Worm (Caenorhabditis elegans) whole organism, late embryonic: ENCODE measurements around the gene vha-11.

Experiments used
- C08G9.2 ChIP-seq: sonication (generic microtip); optimal IDR thresholded peaks from 2 replicates; lab custom pipeline; 2016; ENCODE audit warnings: mild to moderate bottlenecking, missing genetic modification characterization, moderate library complexity, missing compliant biosample characterization
- C38D4.7 ChIP-seq: fragments of 200-800 bp; sonication (Bioruptor generic); optimal IDR thresholded peaks from 2 replicates; lab custom pipeline; 2018; ENCODE audit warnings: mild to moderate bottlenecking, missing genetic modification characterization, moderate library complexity, missing compliant biosample characterization
- ama-1 ChIP-seq: fragments of 150-350 bp; optimal IDR thresholded peaks from 2 replicates; lab custom pipeline; 2014
- ceh-14 ChIP-seq: sonication (generic microtip); optimal IDR thresholded peaks from 2 replicates; lab custom pipeline; 2016; ENCODE audit warnings: missing genotype, missing genetic modification characterization, missing compliant biosample characterization
- ceh-22 ChIP-seq: sonication (generic microtip); optimal IDR thresholded peaks from 2 replicates; lab custom pipeline; 2017; ENCODE audit warnings: missing biosample characterization, missing genetic modification characterization
- ceh-24 ChIP-seq: sonication (generic microtip); optimal IDR thresholded peaks from 2 replicates; lab custom pipeline; 2016; ENCODE audit warnings: mild to moderate bottlenecking, missing genetic modification characterization, missing compliant biosample characterization
- ceh-30 ChIP-seq: fragments of 150-350 bp; optimal IDR thresholded peaks from 2 replicates; lab custom pipeline; 2014; ENCODE audit warnings: missing biosample characterization, missing genetic modification characterization
- ceh-31 ChIP-seq: sonication (generic microtip); optimal IDR thresholded peaks from 2 replicates; lab custom pipeline; 2016; ENCODE audit warnings: missing genetic modification characterization, missing compliant biosample characterization
- ceh-34 ChIP-seq: sonication (generic microtip); optimal IDR thresholded peaks from 2 replicates; lab custom pipeline; 2016; ENCODE audit warnings: mild to moderate bottlenecking, missing genetic modification characterization, missing compliant biosample characterization
- ceh-48 ChIP-seq: sonication (generic microtip); optimal IDR thresholded peaks from 2 replicates; lab custom pipeline; 2016; ENCODE audit warnings: missing genetic modification characterization, inconsistent platforms, missing compliant biosample characterization
- ceh-6 ChIP-seq: fragments of 200-800 bp; sonication (Bioruptor generic); optimal IDR thresholded peaks from 2 replicates; lab custom pipeline; 2018; ENCODE audit warnings: mild to moderate bottlenecking, missing genetic modification characterization, missing compliant biosample characterization
- che-1 ChIP-seq: sonication (generic microtip); optimal IDR thresholded peaks from 2 replicates; lab custom pipeline; 2016; ENCODE audit warnings: mild to moderate bottlenecking, missing genetic modification characterization, missing compliant biosample characterization
- elt-2 ChIP-seq: sonication (generic microtip); optimal IDR thresholded peaks from 2 replicates; lab custom pipeline; 2016; ENCODE audit warnings: missing genetic modification reagents, missing genetic modification characterization, missing compliant biosample characterization
- ets-4 ChIP-seq: sonication (generic microtip); optimal IDR thresholded peaks from 2 replicates; lab custom pipeline; 2016; ENCODE audit warnings: missing genetic modification characterization, missing compliant biosample characterization
- fax-1 ChIP-seq: sonication (generic microtip); optimal IDR thresholded peaks from 2 replicates; lab custom pipeline; 2016; ENCODE audit warnings: missing genotype, missing genetic modification characterization, missing compliant biosample characterization
- gmeb-2 ChIP-seq: sonication (generic microtip); optimal IDR thresholded peaks from 2 replicates; lab custom pipeline; 2016; ENCODE audit warnings: missing genetic modification characterization, inconsistent platforms, missing compliant biosample characterization
- hlh-30 ChIP-seq: sonication (generic microtip); optimal IDR thresholded peaks from 2 replicates; lab custom pipeline; 2017; ENCODE audit warnings: antibody characterized with exemption, missing genetic modification characterization, missing compliant biosample characterization; ENCODE audit not compliant: insufficient read depth
- hlh-6 ChIP-seq: sonication (generic microtip); optimal IDR thresholded peaks from 2 replicates; lab custom pipeline; 2016; ENCODE audit warnings: missing genotype, missing genetic modification characterization, missing compliant biosample characterization
- lin-11 ChIP-seq: fragments of 200-800 bp; sonication (Bioruptor generic); optimal IDR thresholded peaks from 2 replicates; lab custom pipeline; 2018; ENCODE audit warnings: mild to moderate bottlenecking, missing genetic modification characterization, missing compliant biosample characterization
- madf-2 ChIP-seq: sonication (generic microtip); optimal IDR thresholded peaks from 2 replicates; lab custom pipeline; 2017; ENCODE audit warnings: missing genetic modification characterization, missing compliant biosample characterization
- mec-3 ChIP-seq: sonication (generic microtip); optimal IDR thresholded peaks from 2 replicates; lab custom pipeline; 2016; ENCODE audit warnings: borderline replicate concordance, missing genetic modification characterization, missing compliant biosample characterization
- nfya-1 ChIP-seq: sonication (generic microtip); optimal IDR thresholded peaks from 2 replicates; lab custom pipeline; 2017; ENCODE audit warnings: missing genetic modification characterization, mild to moderate bottlenecking, missing compliant biosample characterization, antibody characterized with exemption, moderate library complexity
- nhr-232 ChIP-seq: sonication (generic microtip); optimal IDR thresholded peaks from 2 replicates; lab custom pipeline; 2016; ENCODE audit warnings: missing genetic modification characterization, missing compliant biosample characterization
- npax-4 ChIP-seq: sonication (generic microtip); optimal IDR thresholded peaks from 2 replicates; lab custom pipeline; 2016; ENCODE audit warnings: missing genetic modification characterization, missing compliant biosample characterization
- pag-3 ChIP-seq: sonication (generic microtip); optimal IDR thresholded peaks from 2 replicates; lab custom pipeline; 2016; ENCODE audit warnings: missing compliant biosample characterization, missing genetic modification characterization, borderline replicate concordance
- pat-9 ChIP-seq: fragments of 200-800 bp; sonication (Bioruptor generic); optimal IDR thresholded peaks from 2 replicates; lab custom pipeline; 2018; ENCODE audit warnings: mild to moderate bottlenecking, missing genetic modification characterization, moderate library complexity, missing compliant biosample characterization
- pax-1 ChIP-seq: fragments of 150-350 bp; optimal IDR thresholded peaks from 2 replicates; lab custom pipeline; 2014; ENCODE audit warnings: missing biosample characterization, missing genetic modification characterization
- pqm-1 ChIP-seq: sonication (generic microtip); optimal IDR thresholded peaks from 2 replicates; lab custom pipeline; 2016; ENCODE audit warnings: missing genetic modification characterization, missing compliant biosample characterization
- pros-1 ChIP-seq: fragments of 150-350 bp; optimal IDR thresholded peaks from 2 replicates; lab custom pipeline; 2014; ENCODE audit warnings: missing biosample characterization, missing genetic modification reagents, missing genetic modification characterization
- ref-2 ChIP-seq: sonication (generic microtip); optimal IDR thresholded peaks from 2 replicates; lab custom pipeline; 2016; ENCODE audit warnings: missing genetic modification characterization, missing compliant biosample characterization
- rnt-1 ChIP-seq: sonication (generic microtip); optimal IDR thresholded peaks from 2 replicates; lab custom pipeline; 2016; ENCODE audit warnings: missing genetic modification characterization, missing compliant biosample characterization
- sox-2 ChIP-seq: fragments of 200-800 bp; sonication (Bioruptor generic); IDR thresholded peaks from 2 replicates; pipeline ENCODE4 v1.3.6; 2022; ENCODE audit warnings: missing genetic modification reagents, missing genetic modification characterization, missing compliant biosample characterization
- tbx-2 ChIP-seq: sonication (generic microtip); optimal IDR thresholded peaks from 2 replicates; lab custom pipeline; 2016; ENCODE audit warnings: missing genetic modification characterization, missing compliant biosample characterization
- unc-3 ChIP-seq, 2 experiments: fragments of 200-800 bp in 1 of 2; sonication (Bioruptor generic) in 1 of 2; sonication (generic microtip) in 1 of 2; conservative IDR thresholded peaks in 1 of 2; optimal IDR thresholded peaks in 1 of 2; 2 replicates each; pipeline versions ENCODE4 v1.3.6 to Lab custom; 2016 to 2022; ENCODE audit warnings: missing compliant biosample characterization in 2 of 2, missing genetic modification characterization in 2 of 2, missing genetic modification reagents in 1 of 2
- unc-42 ChIP-seq: sonication (generic microtip); optimal IDR thresholded peaks from 2 replicates; lab custom pipeline; 2016; ENCODE audit warnings: missing genotype, missing genetic modification characterization, missing compliant biosample characterization
- unc-55 ChIP-seq: sonication (generic microtip); optimal IDR thresholded peaks from 2 replicates; lab custom pipeline; 2017; ENCODE audit warnings: missing biosample characterization, missing genetic modification reagents, missing genetic modification characterization
- zip-5 ChIP-seq: sonication (generic microtip); optimal IDR thresholded peaks from 2 replicates; lab custom pipeline; 2016; ENCODE audit warnings: missing genetic modification characterization, missing compliant biosample characterization

Gene vha-11

DNA sequence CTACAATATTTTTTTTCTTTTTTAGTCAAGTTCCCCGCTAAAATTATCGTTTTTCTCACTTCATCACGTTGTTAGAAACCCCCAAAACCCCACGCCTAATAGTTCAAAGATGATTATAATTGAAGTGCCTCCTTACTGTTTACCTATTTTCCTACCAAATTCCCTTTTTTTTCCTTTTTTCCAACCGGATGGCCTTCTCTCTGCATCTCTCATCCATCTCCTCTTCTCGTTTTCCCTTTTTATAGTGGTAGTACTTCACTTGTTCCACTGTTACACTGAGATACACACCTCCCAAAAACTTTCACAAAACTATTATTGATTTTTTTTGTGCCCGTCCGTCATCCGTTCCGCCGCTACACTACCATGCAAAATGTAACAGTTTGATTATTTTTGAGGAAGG is 8.6 kb upstream of the vha-11 start, which contains the start of gene nsy-4 (continued):
- no peak for TF ChIP-seq ceh-6 (GFP tag; lab: Kevin White, UChicago)
- no peak for TF ChIP-seq npax-4
- TF ChIP-seq gmeb-2 (tag; lab: Kevin White, UChicago): no peak

DNA sequence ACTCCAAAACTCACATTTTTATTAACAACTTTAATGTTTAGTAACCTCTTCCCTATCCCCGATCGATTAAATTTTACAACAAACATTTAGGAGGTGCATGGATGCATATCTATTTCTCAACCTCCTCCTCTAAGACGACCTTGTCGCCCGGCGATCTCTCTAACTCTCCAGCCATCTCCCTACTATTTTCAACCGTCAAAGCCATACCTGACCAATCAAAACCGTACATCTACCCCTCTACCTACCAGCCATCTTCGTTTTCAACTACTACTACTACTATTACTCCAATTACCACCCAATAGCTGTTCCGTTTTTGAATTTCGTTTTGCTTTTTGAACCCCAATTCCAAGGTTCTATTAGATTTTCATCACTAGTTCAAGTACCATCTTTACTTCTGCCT is 7.2 kb upstream of the vha-11 start:
- TF ChIP-seq nfya-1 (tag; lab: Kevin White, UChicago) (peak; percentile 24), nhr-232 (no peak), madf-2 (no peak)
- TF ChIP-seq, all 69 proteins: peak for 1

ce11 chrIV:2320009-2320408 is 5.6 kb upstream of the vha-11 start:
- TF ChIP-seq sox-2 (GFP tag; lab: Robert Waterston, UW): no peak
- TF ChIP-seq ceh-24 (tag; lab: Kevin White, UChicago): no peak
- no peak for TF ChIP-seq C38D4.7 (GFP tag; lab: Kevin White, UChicago)
- no peak for TF ChIP-seq ets-4 (tag; lab: Kevin White, UChicago)
- TF ChIP-seq hlh-6 (tag; lab: Kevin White, UChicago): no peak
- TF ChIP-seq pax-1 (tag; lab: Kevin White, UChicago): no peak
- TF ChIP-seq ceh-6 (GFP tag; lab: Kevin White, UChicago): no peak
- no peak for TF ChIP-seq unc-42
- TF ChIP-seq lin-11: no peak
- TF ChIP-seq fax-1 (tag; lab: Kevin White, UChicago): no peak
- TF ChIP-seq C08G9.2 (tag; lab: Kevin White, UChicago): no peak
- no peak for TF ChIP-seq pat-9 (tag; lab: Kevin White, UChicago)
- no peak for TF ChIP-seq ceh-14 (tag; lab: Kevin White, UChicago)
- TF ChIP-seq zip-5 (tag; lab: Kevin White, UChicago): no peak
- TF ChIP-seq pros-1 (tag; lab: Kevin White, UChicago): no peak
- TF ChIP-seq unc-3 (GFP tag; conservative IDR thresholded peaks at IDR 0.05; lab: Robert Waterston, UW): no peak
- TF ChIP-seq unc-3 (tag; optimal IDR thresholded peaks at IDR 0.05; lab: Kevin White, UChicago): no peak
- TF ChIP-seq mec-3 (tag; lab: Kevin White, UChicago): no peak

DNA sequence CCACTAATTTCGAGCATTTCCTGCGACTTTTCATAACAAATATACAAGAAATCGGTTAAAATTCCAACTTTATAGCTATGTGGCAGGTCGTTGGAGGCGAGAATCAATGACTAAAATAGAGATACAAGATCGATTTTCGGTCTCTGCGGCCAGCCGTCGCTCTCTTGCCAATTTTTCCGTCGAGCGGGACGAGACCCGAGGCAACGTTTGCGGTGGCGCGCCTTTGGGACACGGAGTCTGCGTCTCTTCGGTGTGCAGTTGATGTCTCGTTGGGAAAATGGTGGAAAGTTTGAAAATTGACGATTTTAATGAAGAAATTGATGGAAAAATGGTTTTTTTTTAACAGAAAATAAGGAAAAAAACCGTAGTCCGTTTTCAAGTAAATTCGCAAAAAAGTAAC is 2.4 kb upstream of the vha-11 start:
- TF ChIP-seq pqm-1 (tag; lab: Kevin White, UChicago): no peak
- peak; percentile 2 for TF ChIP-seq ceh-31 (tag; lab: Kevin White, UChicago)
- TF ChIP-seq ceh-22 (tag; lab: Kevin White, UChicago): no peak
- peak; percentile 66 for TF ChIP-seq ceh-48
- no peak for TF ChIP-seq che-1
- peak; percentile 46 for TF ChIP-seq rnt-1
- no peak for TF ChIP-seq mec-3 (tag; lab: Kevin White, UChicago)
- TF ChIP-seq unc-55 (GFP tag; lab: Kevin White, UChicago): no peak
- peak; percentile 25 for TF ChIP-seq nfya-1 (tag; lab: Kevin White, UChicago)
- no peak for TF ChIP-seq pag-3
- TF ChIP-seq tbx-2: peak; percentile 26
- no peak for TF ChIP-seq ceh-30 (tag; lab: Kevin White, UChicago)
- TF ChIP-seq, all 69 proteins: peak for 5

DNA sequence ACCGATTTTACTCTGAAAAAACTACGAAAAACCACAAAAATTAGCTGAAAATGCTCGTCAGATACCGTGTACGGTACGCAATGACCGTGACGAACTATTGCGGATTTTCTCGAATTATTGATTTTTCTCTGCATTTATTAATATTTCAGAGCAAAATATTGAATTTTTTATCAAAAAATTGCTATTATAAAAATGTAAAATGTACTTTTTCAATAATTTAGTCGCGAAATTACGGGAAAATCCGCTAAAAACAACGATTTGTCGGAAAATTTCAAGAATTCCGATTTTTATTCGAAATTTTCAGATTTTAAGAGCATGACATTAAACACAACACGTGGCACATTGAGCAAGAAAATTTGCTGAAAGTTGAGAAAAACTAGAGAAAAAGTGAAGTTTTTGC is 1.9 kb upstream of the vha-11 start, which contains the start of gene Y38F2AL.12:
Gene Y38F2AL.12, plus strand, starts transcription at position 301 of the 400 bp plus-strand sequence.
- no peak for TF ChIP-seq pat-9 (tag; lab: Kevin White, UChicago)
- no peak for TF ChIP-seq ceh-34 (tag; lab: Kevin White, UChicago)
- no peak for TF ChIP-seq ceh-24 (tag; lab: Kevin White, UChicago)
- TF ChIP-seq ref-2 (tag; lab: Kevin White, UChicago): no peak
- no peak for TF ChIP-seq ceh-6 (GFP tag; lab: Kevin White, UChicago)
- no peak for TF ChIP-seq hlh-30 (tag; lab: Kevin White, UChicago)
- no peak for TF ChIP-seq elt-2 (tag; lab: Kevin White, UChicago)
- TF ChIP-seq ama-1 (lab: Kevin White, UChicago): no peak
- TF ChIP-seq, all 69 proteins: peak for 0
